Worm (Caenorhabditis elegans) whole organism, young adult: ENCODE data around the gene ZK822.9.
A peak's percentile ranks its signal among the peaks of the same experiment; 100 is the strongest.

Experiments used
- B0336.3 ChIP-seq: fragments of 200-800 bp; sonication (Bioruptor generic); IDR thresholded peaks from 2 replicates; pipeline ENCODE4 v1.3.6; 2022; ENCODE audit warnings: missing genetic modification characterization, missing compliant biosample characterization
- C17E4.6 ChIP-seq: fragments of 200-800 bp; sonication (Bioruptor generic); IDR thresholded peaks from 2 replicates; pipeline ENCODE4 v1.3.6; 2022; ENCODE audit warnings: missing genetic modification reagents, missing genetic modification characterization, missing compliant biosample characterization
- F22D6.2 ChIP-seq: sonication (generic microtip); optimal IDR thresholded peaks from 2 replicates; lab custom pipeline; 2016; ENCODE audit warnings: mild to moderate bottlenecking, missing genetic modification characterization, missing compliant biosample characterization
- F37B4.10 ChIP-seq: fragments of 200-800 bp; sonication (Bioruptor generic); IDR thresholded peaks from 2 replicates; pipeline ENCODE4 v1.3.6; 2022; ENCODE audit warnings: missing genetic modification characterization, missing compliant biosample characterization
- F57C9.4 ChIP-seq: sonication (generic microtip); optimal IDR thresholded peaks from 2 replicates; lab custom pipeline; 2017; ENCODE audit warnings: mild to moderate bottlenecking, missing genetic modification characterization, missing compliant biosample characterization
- T07F8.4 ChIP-seq: sonication (generic microtip); optimal IDR thresholded peaks from 2 replicates; lab custom pipeline; 2016; ENCODE audit warnings: mild to moderate bottlenecking, missing genetic modification characterization, moderate library complexity, missing compliant biosample characterization
- T26A5.8 ChIP-seq: sonication (generic microtip); optimal IDR thresholded peaks from 2 replicates; lab custom pipeline; 2016; ENCODE audit warnings: missing genetic modification characterization, missing compliant biosample characterization
- Y53G8AR.9 ChIP-seq: fragments of 200-800 bp; sonication (Bioruptor generic); conservative IDR thresholded peaks from 2 replicates; pipeline ENCODE4 v1.3.6; 2022; ENCODE audit warnings: missing genetic modification reagents, missing genetic modification characterization, missing compliant biosample characterization
- Y56A3A.18 ChIP-seq: fragments of 200-800 bp; sonication (Bioruptor generic); IDR thresholded peaks from 2 replicates; pipeline ENCODE4 v1.3.6; 2022; ENCODE audit warnings: missing genetic modification reagents, missing genetic modification characterization, missing compliant biosample characterization
- Y95B8A.8 ChIP-seq: fragments of 200-800 bp; sonication (Bioruptor generic); IDR thresholded peaks from 2 replicates; pipeline ENCODE4 v1.3.6; 2022; ENCODE audit warnings: missing genetic modification reagents, missing genetic modification characterization, missing compliant biosample characterization
- ZK185.1 ChIP-seq: sonication (generic microtip); optimal IDR thresholded peaks from 2 replicates; lab custom pipeline; 2016; ENCODE audit warnings: mild to moderate bottlenecking, missing genetic modification characterization, missing compliant biosample characterization; ENCODE audit not compliant: poor library complexity, severe bottlenecking
- ama-1 ChIP-seq, 3 experiments: fragments of 150-350 bp in 1 of 3; sonication (generic microtip) in 2 of 3; optimal IDR thresholded peaks; 2 replicates each; lab custom pipeline; 2014 to 2018; ENCODE audit warnings: missing biosample characterization in 2 of 3, missing genetic modification characterization in 2 of 3, missing genetic modification reagents in 2 of 3
- atf-7 ChIP-seq: sonication (generic microtip); optimal IDR thresholded peaks from 2 replicates; lab custom pipeline; 2017; ENCODE audit warnings: mild to moderate bottlenecking, missing genetic modification characterization, missing compliant biosample characterization
- cebp-1 ChIP-seq, 2 experiments: fragments of 200-800 bp in 1 of 2; sonication (Bioruptor generic) in 1 of 2; sonication (generic microtip) in 1 of 2; IDR thresholded peaks in 1 of 2; optimal IDR thresholded peaks in 1 of 2; 2 replicates each; pipeline versions ENCODE4 v1.3.6 to Lab custom; 2017 to 2022; ENCODE audit warnings: missing compliant biosample characterization in 2 of 2, missing genetic modification characterization in 2 of 2, mild to moderate bottlenecking in 1 of 2, missing genetic modification reagents in 1 of 2, moderate library complexity in 1 of 2
- ceh-27 ChIP-seq: fragments of 200-800 bp; sonication (Bioruptor generic); optimal IDR thresholded peaks from 2 replicates; lab custom pipeline; 2018; ENCODE audit warnings: mild to moderate bottlenecking, missing genetic modification characterization, moderate library complexity, missing compliant biosample characterization
- egl-18 ChIP-seq: fragments of 200-800 bp; sonication (Bioruptor generic); IDR thresholded peaks from 2 replicates; pipeline ENCODE4 v1.3.6; 2022; ENCODE audit warnings: missing genetic modification reagents, missing genetic modification characterization, missing compliant biosample characterization
- egrh-3 ChIP-seq: fragments of 200-800 bp; sonication (Bioruptor generic); IDR thresholded peaks from 2 replicates; pipeline ENCODE4 v1.3.6; 2022; ENCODE audit warnings: missing genetic modification reagents, missing genetic modification characterization, missing compliant biosample characterization
- ets-4 ChIP-seq: fragments of 200-800 bp; sonication (Bioruptor generic); optimal IDR thresholded peaks from 2 replicates; lab custom pipeline; 2018; ENCODE audit warnings: mild to moderate bottlenecking, missing genetic modification characterization, missing compliant biosample characterization
- fkh-3 ChIP-seq: sonication (generic microtip); optimal IDR thresholded peaks from 2 replicates; lab custom pipeline; 2016; ENCODE audit warnings: mild to moderate bottlenecking, missing genetic modification characterization, missing compliant biosample characterization
- him-1 ChIP-seq: sonication (generic microtip); optimal IDR thresholded peaks from 2 replicates; lab custom pipeline; 2016; ENCODE audit warnings: missing genotype, missing genetic modification reagents, missing genetic modification characterization, missing compliant biosample characterization
- hlh-12 ChIP-seq: sonication (generic microtip); optimal IDR thresholded peaks from 2 replicates; lab custom pipeline; 2016; ENCODE audit warnings: missing genetic modification characterization, missing compliant biosample characterization
- hlh-26 ChIP-seq: fragments of 200-800 bp; sonication (Bioruptor generic); conservative IDR thresholded peaks from 2 replicates; pipeline ENCODE4 v1.3.6; 2022; ENCODE audit warnings: missing genetic modification reagents, missing genetic modification characterization, missing compliant biosample characterization
- hmg-1.2 ChIP-seq: fragments of 200-800 bp; sonication (Bioruptor generic); IDR thresholded peaks from 2 replicates; pipeline ENCODE4 v1.3.6; 2022; ENCODE audit warnings: missing genetic modification reagents, missing genetic modification characterization, missing compliant biosample characterization
- let-526 ChIP-seq: fragments of 200-800 bp; sonication (Bioruptor generic); IDR thresholded peaks from 2 replicates; pipeline ENCODE4 v1.3.6; 2022; ENCODE audit warnings: missing genetic modification reagents, missing genetic modification characterization, missing compliant biosample characterization
- lin-35 ChIP-seq, 3 experiments: fragments of 150-350 bp in 2 of 3; sonication (generic microtip) in 1 of 3; optimal IDR thresholded peaks; 2 replicates each; lab custom pipeline; 2014 to 2018; ENCODE audit warnings: missing biosample characterization in 3 of 3, missing genetic modification characterization in 3 of 3, missing genetic modification reagents in 3 of 3
- lin-40 ChIP-seq: sonication (generic microtip); optimal IDR thresholded peaks from 2 replicates; lab custom pipeline; 2016; ENCODE audit warnings: missing genetic modification characterization, mild to moderate bottlenecking, missing compliant biosample characterization, missing genotype, missing genetic modification reagents
- lin-54 ChIP-seq: fragments of 200-800 bp; sonication (Bioruptor generic); optimal IDR thresholded peaks from 2 replicates; lab custom pipeline; 2018; ENCODE audit warnings: mild to moderate bottlenecking, missing genetic modification characterization, missing compliant biosample characterization
- lir-1 ChIP-seq: fragments of 200-800 bp; sonication (Bioruptor generic); conservative IDR thresholded peaks from 2 replicates; pipeline ENCODE4 v1.3.6; 2022; ENCODE audit warnings: missing genetic modification reagents, missing genetic modification characterization, missing compliant biosample characterization
- lsl-1 ChIP-seq: fragments of 200-800 bp; sonication (Bioruptor generic); optimal IDR thresholded peaks from 2 replicates; lab custom pipeline; 2018; ENCODE audit warnings: mild to moderate bottlenecking, missing genetic modification characterization, moderate library complexity, missing compliant biosample characterization
- lsy-27 ChIP-seq: sonication (generic microtip); optimal IDR thresholded peaks from 2 replicates; lab custom pipeline; 2017; ENCODE audit warnings: missing genetic modification characterization, mild to moderate bottlenecking, missing compliant biosample characterization, antibody characterized with exemption, missing genotype, borderline replicate concordance; ENCODE audit not compliant: insufficient read depth
- madf-3 ChIP-seq: fragments of 200-800 bp; sonication (Bioruptor generic); IDR thresholded peaks from 2 replicates; pipeline ENCODE4 v1.3.6; 2022; ENCODE audit warnings: missing genetic modification reagents, missing genetic modification characterization, missing compliant biosample characterization
- madf-6 ChIP-seq: fragments of 200-800 bp; sonication (Bioruptor generic); IDR thresholded peaks from 2 replicates; pipeline ENCODE4 v1.3.6; 2022; ENCODE audit warnings: missing genetic modification reagents, missing genetic modification characterization, missing compliant biosample characterization
- madf-8 ChIP-seq: fragments of 200-800 bp; sonication (Bioruptor generic); conservative IDR thresholded peaks from 2 replicates; pipeline ENCODE4 v1.3.6; 2022; ENCODE audit warnings: missing genetic modification reagents, missing genetic modification characterization, missing compliant biosample characterization
- mcd-1 ChIP-seq: fragments of 200-800 bp; sonication (Bioruptor generic); IDR thresholded peaks from 2 replicates; pipeline ENCODE4 v1.3.6; 2022; ENCODE audit warnings: missing genetic modification reagents, missing genetic modification characterization, missing compliant biosample characterization
- mxl-1 ChIP-seq: sonication (generic microtip); optimal IDR thresholded peaks from 2 replicates; lab custom pipeline; 2016; ENCODE audit warnings: missing genetic modification characterization, missing compliant biosample characterization
- nfya-1 ChIP-seq: sonication (generic microtip); optimal IDR thresholded peaks from 2 replicates; lab custom pipeline; 2017; ENCODE audit warnings: antibody characterized with exemption, missing compliant biosample characterization, missing genetic modification characterization, borderline replicate concordance; ENCODE audit not compliant: insufficient read depth
- nfyb-1 ChIP-seq: fragments of 200-800 bp; sonication (Bioruptor generic); IDR thresholded peaks from 2 replicates; pipeline ENCODE4 v1.3.6; 2022; ENCODE audit warnings: missing genetic modification reagents, missing genetic modification characterization, missing compliant biosample characterization
- nhr-80 ChIP-seq: sonication (generic microtip); optimal IDR thresholded peaks from 2 replicates; lab custom pipeline; 2016; ENCODE audit warnings: missing genetic modification characterization, missing compliant biosample characterization
- pbrm-1 ChIP-seq: fragments of 200-800 bp; sonication (Bioruptor generic); IDR thresholded peaks from 2 replicates; pipeline ENCODE4 v1.3.6; 2022; ENCODE audit warnings: missing genetic modification reagents, missing genetic modification characterization, missing compliant biosample characterization
- pha-4 ChIP-seq: fragments of 150-350 bp; sonication (generic microtip); optimal IDR thresholded peaks from 2 replicates; lab custom pipeline; 2014; ENCODE audit warnings: missing biosample characterization, missing genetic modification reagents, missing genetic modification characterization
- rcor-1 ChIP-seq: fragments of 200-800 bp; sonication (Bioruptor generic); IDR thresholded peaks from 2 replicates; pipeline ENCODE4 v1.3.6; 2022; ENCODE audit warnings: missing genetic modification reagents, missing genetic modification characterization, missing compliant biosample characterization
- somi-1 ChIP-seq: fragments of 200-800 bp; sonication (Bioruptor generic); optimal IDR thresholded peaks from 2 replicates; lab custom pipeline; 2018; ENCODE audit warnings: mild to moderate bottlenecking, missing genetic modification characterization, missing compliant biosample characterization
- tlf-1 ChIP-seq: fragments of 200-800 bp; sonication (Bioruptor generic); optimal IDR thresholded peaks from 2 replicates; lab custom pipeline; 2018; ENCODE audit warnings: mild to moderate bottlenecking, missing genetic modification characterization, missing compliant biosample characterization
- ztf-22 ChIP-seq: fragments of 200-800 bp; sonication (Bioruptor generic); optimal IDR thresholded peaks from 2 replicates; lab custom pipeline; 2018; ENCODE audit warnings: mild to moderate bottlenecking, missing genetic modification characterization, moderate library complexity, missing compliant biosample characterization

Gene ZK822.9

ce11 chrIV:11956387-11956786, 40.6 kb downstream of the ZK822.9 start (continued):
- TF ChIP-seq hlh-12 (tag; lab: Kevin White, UChicago) = no peak
- TF ChIP-seq fkh-3 = no peak
- peak; percentile 59; the same call in 1 of the 2 replicates for TF ChIP-seq hmg-1.2 (GFP tag; lab: Robert Waterston, UW)
- peak; percentile 74; the same call in 1 of the 2 replicates for TF ChIP-seq let-526 (GFP tag; lab: Robert Waterston, UW)
- TF ChIP-seq somi-1 = peak; percentile 97
- peak; percentile 91 for TF ChIP-seq ztf-22 (GFP tag; lab: Kevin White, UChicago)
- no peak for TF ChIP-seq him-1 (tag; lab: Kevin White, UChicago)
- TF ChIP-seq pbrm-1 (GFP tag; lab: Robert Waterston, UW) = peak; percentile 44; the same call in 1 of the 2 replicates
- peak; percentile 85 for TF ChIP-seq rcor-1 (GFP tag; lab: Robert Waterston, UW)
- no peak for TF ChIP-seq F37B4.10
- peak; percentile 40 for TF ChIP-seq lin-54 (GFP tag; lab: Kevin White, UChicago)
- TF ChIP-seq lir-1 = 0 out of 2 replicates have a peak, but pooled peaks have one; percentile 47

ce11 chrIV:11957074-11957473, 41.3 kb downstream of the ZK822.9 start:
- no peak for TF ChIP-seq hlh-26 (GFP tag; lab: Robert Waterston, UW)
- TF ChIP-seq madf-8 (GFP tag; lab: Robert Waterston, UW) = no peak
- TF ChIP-seq ZK185.1 = no peak
- TF ChIP-seq ama-1 (optimal IDR thresholded peaks at IDR 0.05; lab: Kevin White, UChicago) = peak; percentile 53
- TF ChIP-seq ama-1 (GFP tag; optimal IDR thresholded peaks at IDR 0.05; lab: Kevin White, UChicago) = no peak
- no peak for TF ChIP-seq F57C9.4
- TF ChIP-seq mcd-1 = 0 out of 2 replicates have a peak, but pooled peaks have one; percentile 9
- TF ChIP-seq cebp-1 (GFP tag; IDR thresholded peaks at IDR 0.05; lab: Robert Waterston, UW) = no peak
- TF ChIP-seq cebp-1 (tag; optimal IDR thresholded peaks at IDR 0.05; lab: Kevin White, UChicago) = peak; percentile 18
- no peak for TF ChIP-seq ets-4 (GFP tag; lab: Kevin White, UChicago)
- no peak for TF ChIP-seq Y95B8A.8
- TF ChIP-seq Y56A3A.18 (GFP tag; lab: Robert Waterston, UW) = no peak
- TF ChIP-seq C17E4.6 (GFP tag; lab: Robert Waterston, UW) = no peak
- no peak for TF ChIP-seq atf-7 (tag; lab: Kevin White, UChicago)
- TF ChIP-seq egrh-3 (GFP tag; lab: Robert Waterston, UW) = no peak
- peak; percentile 13 for TF ChIP-seq lin-54 (GFP tag; lab: Kevin White, UChicago)
- no peak for TF ChIP-seq F22D6.2 (tag; lab: Kevin White, UChicago)
- no peak for TF ChIP-seq lin-40 (tag; lab: Kevin White, UChicago)
- TF ChIP-seq lin-35 (GFP tag; optimal IDR thresholded peaks at IDR 0.05; lab: Kevin White, UChicago) = no peak
- TF ChIP-seq Y53G8AR.9 (GFP tag; lab: Robert Waterston, UW) = peak; percentile 47; the same call in 1 of the 2 replicates
- no peak for TF ChIP-seq tlf-1

- TF ChIP-seq B0336.3 (GFP tag; lab: Robert Waterston, UW) (peak; percentile 60; the same call in 1 of the 2 replicates), madf-3 (GFP tag; lab: Robert Waterston, UW) (peak; percentile 82), madf-8 (GFP tag; lab: Robert Waterston, UW) (no peak), ama-1 (optimal IDR thresholded peaks at IDR 0.05; lab: Kevin White, UChicago) (no peak), ama-1 (GFP tag; optimal IDR thresholded peaks at IDR 0.05; lab: Kevin White, UChicago) (peak in 1 of 2 experiments; percentile 49), nfyb-1 (GFP tag; lab: Robert Waterston, UW) (peak; percentile 66), F37B4.10 (no peak), mxl-1 (tag; lab: Kevin White, UChicago) (no peak), lsl-1 (GFP tag; lab: Kevin White, UChicago) (no peak), lsy-27 (tag; lab: Kevin White, UChicago) (no peak), ceh-27 (GFP tag; lab: Kevin White, UChicago) (no peak), nfya-1 (tag; lab: Kevin White, UChicago) (no peak), madf-6 (GFP tag; lab: Robert Waterston, UW) (peak; percentile 41), T07F8.4 (no peak), F22D6.2 (tag; lab: Kevin White, UChicago) (no peak), pha-4 (tag; lab: Kevin White, UChicago) (no peak), F57C9.4 (no peak), fkh-3 (no peak), egl-18 (GFP tag; lab: Robert Waterston, UW) (no peak), nhr-80 (tag; lab: Kevin White, UChicago) (no peak), him-1 (tag; lab: Kevin White, UChicago) (no peak), T26A5.8 (tag; lab: Kevin White, UChicago) (no peak), Y95B8A.8 (no peak)
Measured at ce11 chrIV:11959573-11959972, 43.8 kb downstream of the ZK822.9 start, which contains the start of gene tgt-1. TSS of gene tgt-1 (minus strand) at chrIV:11959804.
